Fruit fly (Drosophila melanogaster) whole organism: Measurements from ENCODE around the gene Polr3E.

ENCODE experiments used
- CG8478 ChIP-seq: fragments of >200 bp; optimal IDR thresholded peaks from 2 replicates; lab custom pipeline; 2018; ENCODE audit warnings: inconsistent platforms
- EcR ChIP-seq, 2 experiments: fragments of >200 bp; optimal IDR thresholded peaks; 2 replicates each; lab custom pipeline; 2017; ENCODE audit warnings: missing biosample characterization in 2 of 2, missing genetic modification characterization in 2 of 2, missing genetic modification reagents in 2 of 2
- pan ChIP-seq: fragments of >200 bp; optimal IDR thresholded peaks from 2 replicates; lab custom pipeline; 2017
- psq ChIP-seq: fragments of >200 bp; optimal IDR thresholded peaks from 2 replicates; lab custom pipeline; 2017
- usp ChIP-seq: fragments of >200 bp; optimal IDR thresholded peaks from 2 replicates; lab custom pipeline; 2017; ENCODE audit warnings: missing biosample characterization, missing genetic modification characterization, mixed read lengths

- TF ChIP-seq psq (lab: Kevin White, UChicago) (no peak), CG8478 (lab: Kevin White, UChicago) (no peak), pan (no peak), usp (GFP tag; lab: Kevin White, UChicago) (no peak), EcR (GFP tag; optimal IDR thresholded peaks at IDR 0.05; lab: Kevin White, UChicago) (no peak)
Measured at dm6 chr3L:20986929-20987363, 44.7 kb upstream of the Polr3E start.
